Fruit fly (Drosophila melanogaster): ENCODE measurements around the gene Tsp3A.

Gene Tsp3A

dm6 chrX:2581793-2582503 is 37.6 kb downstream of the Tsp3A start (continued):
- TF ChIP-seq CG8290 (GFP tag; optimal IDR thresholded peaks at IDR 0.05) (no peak), CG8290 (tag; optimal IDR thresholded peaks at IDR 0.05) (peak in 1 of 2 experiments; percentile 91), CG17359 (tag; optimal IDR thresholded peaks at IDR 0.05) (peak; percentile 74), sima (GFP tag; optimal IDR thresholded peaks at IDR 0.05) (no peak), CG10321 (GFP tag; IDR thresholded peaks at IDR 0.05) (peak; percentile 30; the same call in 1 of the 2 replicates), CG6254 (GFP tag; optimal IDR thresholded peaks at IDR 0.05) (peak; percentile 5), Neu2 (GFP tag; optimal IDR thresholded peaks at IDR 0.05; ENCODE audit: borderline replicate concordance) (no peak), CG11723 (GFP tag; optimal IDR thresholded peaks at IDR 0.05) (peak; percentile 6), z (GFP tag; IDR thresholded peaks at IDR 0.05) (peak; percentile 22; the same call in 1 of the 3 replicates), Dp (GFP tag; optimal IDR thresholded peaks at IDR 0.05) (no peak), CG9876 (GFP tag; optimal IDR thresholded peaks at IDR 0.05) (peak; percentile 31), odd (GFP tag; optimal IDR thresholded peaks at IDR 0.05) (peak; percentile 22), CG15269 (tag; optimal IDR thresholded peaks at IDR 0.05) (peak; percentile 72), bab2 (GFP tag; optimal IDR thresholded peaks at IDR 0.05) (peak; percentile 77), Stat92E (GFP tag; optimal IDR thresholded peaks at IDR 0.05) (no peak), cad (GFP tag; optimal IDR thresholded peaks at IDR 0.05) (no peak), jing (GFP tag; optimal IDR thresholded peaks at IDR 0.05) (peak; percentile 44), CG10654 (GFP tag; optimal IDR thresholded peaks at IDR 0.05) (peak; percentile 53), H15 (GFP tag; IDR thresholded peaks at IDR 0.05) (peak; percentile 51; the same call in 1 of the 3 replicates), Rx (GFP tag; IDR thresholded peaks at IDR 0.05) (peak; percentile 67), fd96Cb (tag; optimal IDR thresholded peaks at IDR 0.05) (peak; percentile 57), sr (GFP tag; IDR thresholded peaks at IDR 0.05) (peak; percentile 33; the same call in 1 of the 3 replicates), slou (GFP tag; optimal IDR thresholded peaks at IDR 0.05) (peak; percentile 53), CG12391 (tag; optimal IDR thresholded peaks at IDR 0.05) (peak; percentile 58), CG13775 (GFP tag; optimal IDR thresholded peaks at IDR 0.05) (peak; percentile 63), danr (GFP tag; IDR thresholded peaks at IDR 0.05) (no peak), CG16815 (GFP tag; optimal IDR thresholded peaks at IDR 0.05) (peak; percentile 30), lov (optimal IDR thresholded peaks at IDR 0.05) (no peak), lov (GFP tag; IDR thresholded peaks at IDR 0.05) (no peak), YL-1 (GFP tag; optimal IDR thresholded peaks at IDR 0.05) (no peak), CG4424 (GFP tag; optimal IDR thresholded peaks at IDR 0.05) (peak; percentile 62), tio (GFP tag; optimal IDR thresholded peaks at IDR 0.05) (peak; percentile 64), luna (GFP tag; optimal IDR thresholded peaks at IDR 0.05) (peak; percentile 57), mam (GFP tag; optimal IDR thresholded peaks at IDR 0.05) (peak; percentile 80), Hand (GFP tag; optimal IDR thresholded peaks at IDR 0.05) (peak; percentile 79), CG31441 (GFP tag; IDR thresholded peaks at IDR 0.05) (peak; percentile 67), nerfin-1 (tag; optimal IDR thresholded peaks at IDR 0.05) (no peak), unpg (GFP tag; optimal IDR thresholded peaks at IDR 0.05) (peak; percentile 65), pnt (GFP tag; optimal IDR thresholded peaks at IDR 0.05) (peak; percentile 70), her (GFP tag; optimal IDR thresholded peaks at IDR 0.05) (peak; percentile 84), corto (GFP tag; optimal IDR thresholded peaks at IDR 0.05) (no peak), CG1832 (GFP tag; optimal IDR thresholded peaks at IDR 0.05) (no peak), CG10366 (GFP tag; IDR thresholded peaks at IDR 0.05) (peak; percentile 74), CG17328 (GFP tag; IDR thresholded peaks at IDR 0.05) (peak; percentile 78), lab (GFP tag; optimal IDR thresholded peaks at IDR 0.05) (peak; percentile 95), CG11247 (GFP tag; IDR thresholded peaks at IDR 0.05) (peak; percentile 54; the same call in 1 of the 2 replicates), CG12299 (tag; optimal IDR thresholded peaks at IDR 0.05) (peak; percentile 33), HLH3B (GFP tag; IDR thresholded peaks at IDR 0.05) (peak; percentile 79), dan (GFP tag; IDR thresholded peaks at IDR 0.05) (no peak), pb (GFP tag; optimal IDR thresholded peaks at IDR 0.05) (peak; percentile 67)
